Worm (Caenorhabditis elegans): ENCODE results near the gene srh-4.

The srh-4 gene

DNA sequence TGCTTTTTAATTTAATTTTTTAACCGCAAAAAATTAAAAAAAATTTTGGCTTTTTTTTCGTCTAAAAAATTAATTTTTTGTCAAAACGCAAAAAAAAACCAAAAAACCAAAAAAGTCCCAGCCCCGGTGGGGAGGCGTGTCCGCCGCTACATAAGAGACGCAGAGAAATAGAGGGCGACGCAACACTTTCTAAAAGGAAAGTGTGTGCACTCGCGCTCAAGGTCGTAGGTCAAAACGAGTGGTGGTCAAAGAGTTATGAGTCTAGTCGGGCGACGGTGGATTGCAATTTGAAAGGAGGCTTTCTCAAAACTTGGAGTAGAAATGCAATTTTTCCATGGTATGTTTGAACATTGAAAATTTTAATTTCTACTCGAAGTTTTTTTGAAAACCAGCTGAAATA, 5.7 kb upstream of the srh-4 start:
- no peak for TF ChIP-seq blmp-1 (tag; optimal IDR thresholded peaks at IDR 0.05; ENCODE audit: insufficient read depth)
- TF ChIP-seq nhr-10 (tag; optimal IDR thresholded peaks at IDR 0.05): no peak
- TF ChIP-seq ztf-1 (GFP tag; conservative IDR thresholded peaks at IDR 0.05): no peak
- no peak for TF ChIP-seq crh-2 (tag; optimal IDR thresholded peaks at IDR 0.05)
- no peak for TF ChIP-seq R02D3.7 (tag; optimal IDR thresholded peaks at IDR 0.05)
- TF ChIP-seq zag-1 (tag; optimal IDR thresholded peaks at IDR 0.05): no peak
- no peak for TF ChIP-seq egl-27 (tag; optimal IDR thresholded peaks at IDR 0.05)
- no peak for TF ChIP-seq C34F6.9 (tag; optimal IDR thresholded peaks at IDR 0.05)

DNA sequence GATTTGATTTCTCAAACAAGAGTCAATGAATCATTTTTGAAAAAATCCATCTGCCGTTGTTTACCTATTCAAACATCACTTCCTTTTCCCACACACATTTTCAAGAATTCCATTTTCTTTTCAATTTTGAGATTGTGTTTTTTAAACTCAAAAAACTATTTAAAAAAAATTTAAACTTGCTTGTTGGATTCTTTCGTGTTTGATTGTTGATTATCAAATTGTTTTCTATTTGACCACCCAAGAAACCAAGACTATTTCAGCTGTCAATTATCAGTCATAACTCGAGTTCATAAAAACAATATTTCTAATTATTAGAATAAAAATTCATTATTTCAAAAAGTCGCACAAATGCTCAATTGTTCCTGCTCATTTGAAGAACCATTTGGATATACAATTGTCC, 5.1 kb upstream of the srh-4 start, which contains the start of gene srh-8:
srh-8 (plus strand) TSS at position 301 of the 400 bp plus-strand sequence.
- TF ChIP-seq sem-4 (tag; optimal IDR thresholded peaks at IDR 0.05): no peak
- no peak for TF ChIP-seq alr-1 (tag; optimal IDR thresholded peaks at IDR 0.05)
- TF ChIP-seq nhr-129 (tag; optimal IDR thresholded peaks at IDR 0.05): no peak
- TF ChIP-seq unc-55 (GFP tag; optimal IDR thresholded peaks at IDR 0.05): no peak
- no peak for TF ChIP-seq zag-1 (tag; optimal IDR thresholded peaks at IDR 0.05)
- no peak for TF ChIP-seq nhr-11 (tag; optimal IDR thresholded peaks at IDR 0.05)
- TF ChIP-seq dmd-4 (tag; optimal IDR thresholded peaks at IDR 0.05): no peak
- no peak for TF ChIP-seq gmeb-1 (tag; optimal IDR thresholded peaks at IDR 0.05)
- TF ChIP-seq nhr-25 (tag; optimal IDR thresholded peaks at IDR 0.05): no peak

DNA sequence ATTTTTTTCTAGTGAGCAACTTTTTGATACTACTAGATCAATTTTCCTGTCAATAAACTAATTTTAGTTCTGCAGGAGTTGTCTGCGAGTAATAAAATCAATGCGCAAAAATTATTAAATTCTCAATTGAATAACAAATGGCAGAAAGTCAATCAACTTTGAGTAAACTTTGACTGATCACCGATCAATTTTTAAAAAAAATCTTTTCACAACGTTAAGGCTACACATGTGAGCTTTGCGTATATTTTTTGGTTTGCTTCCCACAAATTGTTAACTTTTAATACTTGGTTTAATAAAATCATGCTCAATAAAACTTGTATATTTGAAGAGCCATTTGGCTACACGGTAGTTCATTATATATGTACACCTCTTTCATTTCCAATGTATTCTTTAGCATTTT, 2.3 kb upstream of the srh-4 start, which contains the start of gene srh-7:
srh-7 (plus strand) TSS at position 301 of the 400 bp plus-strand sequence.
- TF ChIP-seq elt-1 (tag; optimal IDR thresholded peaks at IDR 0.05): no peak

DNA sequence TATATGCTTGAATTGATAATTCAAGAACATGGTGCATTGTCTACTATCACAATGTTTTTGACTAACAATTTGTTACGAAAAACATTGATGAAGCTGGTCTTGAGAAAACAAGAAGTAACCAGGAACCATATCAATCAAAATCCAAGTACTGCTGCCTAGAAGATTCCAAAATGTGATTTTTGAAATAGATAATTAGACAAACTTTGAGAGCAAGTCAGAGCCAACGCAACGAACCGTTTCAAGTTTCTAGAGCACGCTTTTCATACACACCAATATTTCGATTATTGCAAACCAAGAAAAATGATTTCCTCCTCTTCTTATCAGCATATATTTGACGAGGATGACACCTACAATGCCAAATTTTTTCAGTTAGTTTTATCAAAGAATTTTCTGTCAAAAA, 6.5 kb downstream of the srh-4 start, which contains the start of gene srw-89:
srw-89 (plus strand) TSS at position 301 of the 400 bp plus-strand sequence.
- no peak for TF ChIP-seq R02D3.7 (tag; optimal IDR thresholded peaks at IDR 0.05)
- no peak for TF ChIP-seq nhr-129 (tag; optimal IDR thresholded peaks at IDR 0.05)
- no peak for TF ChIP-seq dmd-4 (tag; optimal IDR thresholded peaks at IDR 0.05)
- TF ChIP-seq crh-2 (tag; optimal IDR thresholded peaks at IDR 0.05): no peak
- TF ChIP-seq lin-39 (tag; optimal IDR thresholded peaks at IDR 0.05): no peak
- TF ChIP-seq mdl-1 (tag; optimal IDR thresholded peaks at IDR 0.05): no peak
- TF ChIP-seq unc-62 (GFP tag; optimal IDR thresholded peaks at IDR 0.05): no peak
- TF ChIP-seq Y55F3AM.14 (GFP tag; optimal IDR thresholded peaks at IDR 0.05): no peak
- no peak for TF ChIP-seq fos-1 (tag; optimal IDR thresholded peaks at IDR 0.05)
- no peak for TF ChIP-seq nhr-6 (tag; optimal IDR thresholded peaks at IDR 0.05)

DNA sequence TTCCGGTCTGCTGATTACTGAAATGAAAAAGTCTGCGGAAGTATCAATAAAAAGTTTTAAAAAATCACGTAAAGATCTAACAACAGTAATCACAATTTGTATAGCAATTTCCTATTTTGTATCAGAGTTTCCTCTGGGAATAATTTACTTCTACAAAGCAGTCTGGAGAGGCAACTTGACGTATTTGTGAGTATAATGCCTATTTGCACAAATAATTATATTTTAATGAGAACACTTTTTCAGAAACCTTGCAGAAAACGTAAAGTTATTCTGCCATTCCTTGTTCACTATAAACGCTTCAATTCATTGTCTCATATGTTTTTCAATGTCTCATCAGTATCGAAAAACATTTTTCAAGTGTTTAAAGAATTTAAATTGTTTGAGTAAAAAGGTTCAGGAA, 8.3 kb downstream of the srh-4 start:
- TF ChIP-seq nhr-10 (tag; optimal IDR thresholded peaks at IDR 0.05) (no peak), mbf-1 (tag; optimal IDR thresholded peaks at IDR 0.05) (no peak), peb-1 (tag; optimal IDR thresholded peaks at IDR 0.05) (no peak), R02D3.7 (tag; optimal IDR thresholded peaks at IDR 0.05) (no peak), Y55F3AM.14 (GFP tag; optimal IDR thresholded peaks at IDR 0.05) (no peak), nhr-25 (tag; optimal IDR thresholded peaks at IDR 0.05) (no peak), nhr-77 (tag; optimal IDR thresholded peaks at IDR 0.05) (no peak), elt-3 (tag; optimal IDR thresholded peaks at IDR 0.05) (no peak), mdl-1 (tag; optimal IDR thresholded peaks at IDR 0.05) (no peak), nhr-129 (tag; optimal IDR thresholded peaks at IDR 0.05) (no peak), ceh-16 (tag; optimal IDR thresholded peaks at IDR 0.05) (no peak), blmp-1 (tag; optimal IDR thresholded peaks at IDR 0.05; ENCODE audit: insufficient read depth) (no peak), sma-9 (GFP tag; optimal IDR thresholded peaks at IDR 0.05) (no peak), sma-9 (tag; optimal IDR thresholded peaks at IDR 0.05) (no peak)

DNA sequence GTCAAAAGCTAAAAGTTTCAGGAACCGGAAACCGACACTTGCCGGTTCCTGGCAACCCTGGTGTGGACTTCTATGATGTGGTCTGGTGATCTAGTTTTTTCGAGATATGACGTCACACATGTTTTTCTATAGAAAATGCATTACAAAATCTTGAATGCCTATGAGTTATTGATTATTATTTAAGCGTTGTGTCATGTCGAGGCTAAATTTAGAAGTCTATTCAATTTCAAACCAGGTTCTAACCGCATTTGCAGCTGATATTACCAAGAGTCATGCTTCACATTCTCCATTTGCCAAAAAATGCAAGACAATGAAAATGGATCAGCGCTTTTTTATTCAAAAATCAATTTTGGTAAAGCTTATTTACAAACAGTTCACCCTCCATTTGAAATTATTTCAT, 8.9 kb downstream of the srh-4 start, which contains the start of gene K09D9.3:
K09D9.3 (plus strand) TSS at position 301 of the 400 bp plus-strand sequence.
- TF ChIP-seq nhr-21 (tag; optimal IDR thresholded peaks at IDR 0.05) (no peak), nhr-237 (tag; optimal IDR thresholded peaks at IDR 0.05) (no peak), sma-9 (GFP tag; optimal IDR thresholded peaks at IDR 0.05) (no peak), sma-9 (tag; optimal IDR thresholded peaks at IDR 0.05) (no peak), sem-4 (tag; optimal IDR thresholded peaks at IDR 0.05) (no peak), blmp-1 (tag; optimal IDR thresholded peaks at IDR 0.05; ENCODE audit: insufficient read depth) (no peak), snpc-4 (tag; optimal IDR thresholded peaks at IDR 0.05) (no peak), nhr-6 (tag; optimal IDR thresholded peaks at IDR 0.05) (no peak)
